Worm (Caenorhabditis elegans): ENCODE data around the gene C17E7.13.

DNA sequence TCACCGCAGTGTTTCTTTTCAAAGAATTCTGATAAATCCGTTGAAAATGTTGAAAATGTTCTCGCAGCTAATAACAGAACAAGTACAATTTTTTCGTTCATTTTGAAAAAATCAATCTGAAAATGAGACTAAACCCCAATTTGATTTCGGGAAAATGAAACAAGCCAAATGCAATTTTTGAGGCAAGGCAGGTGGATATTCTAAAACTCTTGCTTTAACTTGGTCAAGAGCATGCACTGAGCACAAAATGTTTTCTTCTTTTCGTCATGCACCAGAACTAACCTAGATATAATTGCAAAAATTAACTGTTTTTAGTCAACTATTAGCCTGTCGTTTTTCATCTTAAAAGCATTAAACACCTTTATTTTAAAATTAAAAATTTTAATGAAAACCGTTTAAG is 11.0 kb upstream of the C17E7.13 start, which contains the start of gene irld-22:
- no peak for TF ChIP-seq him-1 (tag; optimal IDR thresholded peaks at IDR 0.05)
- TF ChIP-seq W03F9.2 (tag; optimal IDR thresholded peaks at IDR 0.05) = no peak

Measured in whole organism, L4/young adult.